Worm (Caenorhabditis elegans) whole organism, L2 larva: ENCODE data around the gene cwn-2.

Experiments used
- F13H6.1 ChIP-seq: sonication (generic microtip); optimal IDR thresholded peaks from 2 replicates; lab custom pipeline; 2016; ENCODE audit warnings: missing genetic modification characterization, missing compliant biosample characterization
- R02D3.7 ChIP-seq: fragments of 150-350 bp; optimal IDR thresholded peaks from 2 replicates; lab custom pipeline; 2014; ENCODE audit warnings: missing biosample characterization, missing genetic modification characterization
- Y55F3AM.14 ChIP-seq: fragments of 200-800 bp; sonication (Bioruptor generic); optimal IDR thresholded peaks from 2 replicates; lab custom pipeline; 2018; ENCODE audit warnings: mild to moderate bottlenecking, missing genetic modification characterization, missing compliant biosample characterization
- alr-1 ChIP-seq: fragments of 150-350 bp; optimal IDR thresholded peaks from 2 replicates; lab custom pipeline; 2014; ENCODE audit warnings: missing biosample characterization, missing genetic modification characterization
- aly-2 ChIP-seq: fragments of 150-350 bp; optimal IDR thresholded peaks from 2 replicates; lab custom pipeline; 2014; ENCODE audit warnings: missing biosample characterization, missing genetic modification characterization
- ceh-16 ChIP-seq: fragments of 150-350 bp; optimal IDR thresholded peaks from 2 replicates; lab custom pipeline; 2014; ENCODE audit warnings: missing biosample characterization, missing genetic modification characterization
- ceh-82 ChIP-seq: fragments of 150-350 bp; optimal IDR thresholded peaks from 2 replicates; lab custom pipeline; 2014; ENCODE audit warnings: missing biosample characterization, missing genetic modification characterization
- crh-2 ChIP-seq: sonication (generic microtip); optimal IDR thresholded peaks from 2 replicates; lab custom pipeline; 2017; ENCODE audit warnings: missing biosample characterization, missing genetic modification characterization
- dmd-4 ChIP-seq: sonication (generic microtip); optimal IDR thresholded peaks from 2 replicates; lab custom pipeline; 2017; ENCODE audit warnings: missing biosample characterization, missing genetic modification characterization
- egl-27 ChIP-seq: sonication (generic microtip); optimal IDR thresholded peaks from 3 replicates; lab custom pipeline; 2017; ENCODE audit warnings: missing biosample characterization, missing genetic modification reagents, missing genetic modification characterization
- elt-1 ChIP-seq: fragments of 150-350 bp; optimal IDR thresholded peaks from 2 replicates; lab custom pipeline; 2014; ENCODE audit warnings: missing biosample characterization, missing genetic modification characterization
- elt-3 ChIP-seq: sonication (generic microtip); optimal IDR thresholded peaks from 2 replicates; lab custom pipeline; 2017; ENCODE audit warnings: missing biosample characterization, missing genetic modification characterization
- fos-1 ChIP-seq: fragments of 150-350 bp; optimal IDR thresholded peaks from 2 replicates; lab custom pipeline; 2014; ENCODE audit warnings: missing biosample characterization, missing genetic modification characterization
- lin-11 ChIP-seq: fragments of 150-350 bp; sonication (generic microtip); optimal IDR thresholded peaks from 2 replicates; lab custom pipeline; 2014; ENCODE audit warnings: missing biosample characterization, missing genetic modification characterization, inconsistent platforms, mixed read lengths
- lin-39 ChIP-seq: fragments of 150-350 bp; optimal IDR thresholded peaks from 2 replicates; lab custom pipeline; 2014; ENCODE audit warnings: missing biosample characterization, missing genetic modification reagents, missing genetic modification characterization
- mab-5 ChIP-seq: fragments of 150-350 bp; optimal IDR thresholded peaks from 2 replicates; lab custom pipeline; 2014; ENCODE audit warnings: missing biosample characterization, missing genetic modification characterization
- mdl-1 ChIP-seq, 2 experiments: fragments of 150-350 bp in 1 of 2; sonication (generic microtip) in 1 of 2; optimal IDR thresholded peaks; 2 replicates each; lab custom pipeline; 2017; ENCODE audit warnings: missing biosample characterization in 2 of 2, missing genetic modification characterization in 2 of 2
- nhr-10 ChIP-seq: sonication (generic microtip); optimal IDR thresholded peaks from 2 replicates; lab custom pipeline; 2017; ENCODE audit warnings: missing biosample characterization, missing genetic modification characterization
- nhr-11 ChIP-seq: fragments of 150-350 bp; optimal IDR thresholded peaks from 2 replicates; lab custom pipeline; 2014; ENCODE audit warnings: missing biosample characterization, missing genetic modification characterization
- nhr-129 ChIP-seq: fragments of 150-350 bp; optimal IDR thresholded peaks from 2 replicates; lab custom pipeline; 2014; ENCODE audit warnings: missing biosample characterization, missing genetic modification characterization
- nhr-21 ChIP-seq: fragments of 150-350 bp; optimal IDR thresholded peaks from 2 replicates; lab custom pipeline; 2014; ENCODE audit warnings: missing biosample characterization, missing genetic modification characterization
- nhr-237 ChIP-seq: fragments of 150-350 bp; optimal IDR thresholded peaks from 2 replicates; lab custom pipeline; 2014; ENCODE audit warnings: missing biosample characterization, missing genetic modification characterization
- nhr-25 ChIP-seq: fragments of 150-350 bp; sonication (generic microtip); optimal IDR thresholded peaks from 3 replicates; lab custom pipeline; 2014; ENCODE audit warnings: missing biosample characterization, missing genetic modification characterization
- nhr-6 ChIP-seq: fragments of 150-350 bp; optimal IDR thresholded peaks from 2 replicates; lab custom pipeline; 2014; ENCODE audit warnings: missing biosample characterization, missing genetic modification characterization
- nhr-77 ChIP-seq: fragments of 150-350 bp; optimal IDR thresholded peaks from 2 replicates; lab custom pipeline; 2014; ENCODE audit warnings: missing biosample characterization, missing genetic modification characterization
- peb-1 ChIP-seq: fragments of 150-350 bp; optimal IDR thresholded peaks from 2 replicates; lab custom pipeline; 2014; ENCODE audit warnings: missing biosample characterization, missing genetic modification characterization
- sem-4 ChIP-seq: fragments of 150-350 bp; optimal IDR thresholded peaks from 2 replicates; lab custom pipeline; 2014; ENCODE audit warnings: missing biosample characterization, missing genetic modification reagents, missing genetic modification characterization
- skn-1 ChIP-seq: sonication (generic microtip); optimal IDR thresholded peaks from 2 replicates; lab custom pipeline; 2017; ENCODE audit warnings: missing biosample characterization, missing genetic modification characterization
- sma-9 ChIP-seq, 2 experiments: fragments of 150-350 bp in 1 of 2; sonication (generic microtip) in 1 of 2; optimal IDR thresholded peaks; 2 replicates each; lab custom pipeline; 2014 to 2016; ENCODE audit warnings: missing genetic modification characterization in 2 of 2, mild to moderate bottlenecking in 1 of 2, missing biosample characterization in 1 of 2, missing compliant biosample characterization in 1 of 2, missing genetic modification reagents in 1 of 2, moderate library complexity in 1 of 2
- snpc-4 ChIP-seq: fragments of 150-350 bp; optimal IDR thresholded peaks from 2 replicates; lab custom pipeline; 2014; ENCODE audit warnings: missing biosample characterization, missing genetic modification characterization
- unc-39 ChIP-seq: fragments of 150-350 bp; optimal IDR thresholded peaks from 2 replicates; lab custom pipeline; 2014; ENCODE audit warnings: missing biosample characterization, missing genetic modification characterization
- unc-55 ChIP-seq: fragments of 150-350 bp; sonication (generic microtip); optimal IDR thresholded peaks from 3 replicates; lab custom pipeline; 2014; ENCODE audit warnings: missing biosample characterization, missing genetic modification reagents, missing genetic modification characterization
- unc-62 ChIP-seq: fragments of 150-350 bp; optimal IDR thresholded peaks from 2 replicates; lab custom pipeline; 2014; ENCODE audit warnings: missing biosample characterization, missing genetic modification reagents, missing genetic modification characterization
- ztf-1 ChIP-seq: fragments of 200-800 bp; sonication (Bioruptor generic); conservative IDR thresholded peaks from 2 replicates; pipeline ENCODE4 v1.3.6; 2022; ENCODE audit warnings: missing genetic modification characterization, missing compliant biosample characterization
- ztf-4 ChIP-seq: fragments of 150-350 bp; optimal IDR thresholded peaks from 2 replicates; lab custom pipeline; 2014; ENCODE audit warnings: missing biosample characterization, missing genetic modification characterization

Gene cwn-2

DNA sequence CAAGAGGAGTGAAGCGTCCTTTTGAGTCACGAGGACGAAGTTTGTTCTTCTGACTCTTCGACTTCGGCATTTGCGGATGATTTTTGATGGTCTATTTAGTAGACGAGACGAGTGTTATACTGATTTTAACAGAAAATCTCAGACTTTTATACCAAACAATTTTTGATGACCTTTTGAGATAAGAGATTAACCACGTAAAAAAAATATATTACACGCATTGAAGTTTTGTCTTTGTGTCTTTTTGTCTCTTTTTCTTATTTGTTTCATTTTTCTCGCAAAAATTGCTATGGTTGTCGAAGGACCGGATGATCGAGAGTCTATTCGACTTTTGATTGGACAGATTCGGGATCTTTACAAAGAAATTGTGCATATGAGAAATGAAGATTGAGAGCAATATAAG lies 43.8 kb downstream of the cwn-2 start, which contains the start of gene spch-1:
Gene spch-1 (minus strand): TSS at position 101 of the 400 bp plus-strand sequence.
- TF ChIP-seq ceh-82 (tag; lab: Kevin White, UChicago) (no peak), Y55F3AM.14 (GFP tag; lab: Kevin White, UChicago) (no peak), fos-1 (tag; lab: Kevin White, UChicago) (no peak), alr-1 (tag; lab: Kevin White, UChicago) (no peak), unc-62 (GFP tag; lab: Kevin White, UChicago) (no peak), nhr-6 (no peak), nhr-11 (tag; lab: Kevin White, UChicago) (no peak), snpc-4 (tag; lab: Kevin White, UChicago) (no peak), egl-27 (tag; lab: Kevin White, UChicago) (no peak), mab-5 (tag; lab: Kevin White, UChicago) (no peak), skn-1 (tag; lab: Kevin White, UChicago) (no peak), peb-1 (tag; lab: Kevin White, UChicago) (no peak)

DNA sequence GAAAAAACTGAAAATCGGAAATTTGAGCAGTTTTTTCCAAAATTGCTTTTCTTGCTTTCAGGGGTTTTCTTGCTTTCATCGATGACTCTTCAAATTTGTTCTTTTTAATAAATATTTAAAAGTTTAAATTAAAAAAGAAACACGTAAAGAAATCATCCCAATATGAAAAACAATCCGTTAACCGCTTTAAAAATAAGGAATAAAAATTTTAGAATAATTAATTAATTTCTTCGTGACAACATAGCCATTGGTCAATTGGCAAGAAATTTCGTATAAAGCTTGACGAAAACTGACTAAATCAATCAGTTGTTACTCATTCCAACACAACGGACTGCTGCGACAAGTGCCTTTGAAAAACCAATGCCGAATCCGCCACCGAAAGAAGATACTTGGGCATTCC lies 45.0 kb downstream of the cwn-2 start, which contains the start of gene nsph-3.2:
Gene nsph-3.2 (plus strand): TSS at position 301 of the 400 bp plus-strand sequence.
- TF ChIP-seq alr-1 (tag; lab: Kevin White, UChicago) (no peak), lin-11 (tag; lab: Kevin White, UChicago) (no peak), mab-5 (tag; lab: Kevin White, UChicago) (no peak), sma-9 (GFP tag; optimal IDR thresholded peaks at IDR 0.05; lab: Kevin White, UChicago) (no peak), sma-9 (tag; optimal IDR thresholded peaks at IDR 0.05; lab: Kevin White, UChicago) (no peak), unc-39 (tag; lab: Kevin White, UChicago) (no peak), sem-4 (no peak), R02D3.7 (tag; lab: Kevin White, UChicago) (no peak), mdl-1 (tag; optimal IDR thresholded peaks at IDR 0.05; lab: Kevin White, UChicago) (no peak), dmd-4 (tag; lab: Kevin White, UChicago) (no peak), nhr-77 (no peak), nhr-10 (tag; lab: Kevin White, UChicago) (no peak), ceh-16 (no peak), unc-55 (GFP tag; lab: Kevin White, UChicago) (no peak), F13H6.1 (tag; lab: Kevin White, UChicago) (no peak), aly-2 (tag; lab: Kevin White, UChicago) (no peak), nhr-25 (tag; lab: Kevin White, UChicago) (no peak)

DNA sequence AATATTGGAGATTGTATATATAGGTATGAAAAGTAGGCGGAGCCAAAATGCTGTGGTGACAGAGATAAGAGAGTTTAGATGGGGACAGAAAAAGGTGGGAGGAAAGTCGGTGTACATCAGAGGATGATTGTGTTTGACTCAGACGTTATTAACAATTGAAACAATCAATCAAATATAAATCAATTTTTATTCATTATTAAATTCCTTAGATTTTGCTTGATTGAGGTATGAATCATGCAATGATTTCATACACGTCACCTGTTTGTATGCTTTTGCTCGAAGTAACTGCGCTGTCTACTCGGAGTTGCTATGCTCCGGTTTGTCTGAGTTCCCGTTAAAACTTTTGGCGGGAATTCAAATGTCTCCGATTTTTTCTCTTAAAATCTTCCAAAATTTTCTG lies 47.5 kb downstream of the cwn-2 start, which contains the start of gene C04G2.10:
Gene C04G2.10 (plus strand): TSS at position 301 of the 400 bp plus-strand sequence.
- TF ChIP-seq ceh-82 (tag; lab: Kevin White, UChicago) (no peak), nhr-237 (no peak), elt-3 (tag; lab: Kevin White, UChicago) (no peak), peb-1 (tag; lab: Kevin White, UChicago) (no peak), mab-5 (tag; lab: Kevin White, UChicago) (no peak), nhr-10 (tag; lab: Kevin White, UChicago) (no peak), snpc-4 (tag; lab: Kevin White, UChicago) (no peak), F13H6.1 (tag; lab: Kevin White, UChicago) (no peak), crh-2 (no peak), ztf-1 (GFP tag; lab: Robert Waterston, UW) (no peak), ztf-4 (tag; lab: Kevin White, UChicago) (no peak), skn-1 (tag; lab: Kevin White, UChicago) (no peak)

DNA sequence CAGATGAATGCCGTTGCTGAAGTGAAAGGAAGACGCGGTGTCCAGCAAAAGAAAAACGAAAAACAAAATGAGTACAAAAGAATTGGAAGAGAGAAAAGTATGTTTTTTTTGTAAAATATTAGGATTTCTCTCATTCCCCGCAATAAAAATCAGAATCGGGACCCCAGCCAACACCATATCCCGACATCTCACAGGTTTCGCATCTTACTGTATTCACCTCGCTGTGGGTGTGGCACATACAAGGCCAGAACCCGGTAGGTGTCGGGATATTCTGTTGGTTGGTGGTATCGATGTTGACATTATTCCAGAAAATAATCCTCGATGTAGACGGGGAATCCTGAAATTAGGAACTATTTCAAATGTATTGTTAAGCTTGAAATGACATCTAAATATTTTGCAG lies 49.1 kb downstream of the cwn-2 start:
- TF ChIP-seq nhr-129 (tag; lab: Kevin White, UChicago) (no peak), snpc-4 (tag; lab: Kevin White, UChicago) (no peak), nhr-21 (tag; lab: Kevin White, UChicago) (no peak), alr-1 (tag; lab: Kevin White, UChicago) (no peak), lin-39 (tag; lab: Kevin White, UChicago) (no peak), elt-1 (tag; lab: Kevin White, UChicago) (no peak)
